Worm (Caenorhabditis elegans) whole organism, L1 larva: Measurements from ENCODE around the gene C05C8.7.

Experiments
- ama-1 ChIP-seq: fragments of 150-350 bp; optimal IDR thresholded peaks from 2 replicates; lab custom pipeline; 2014
- ceh-82 ChIP-seq, 3 experiments: fragments of 150-350 bp in 1 of 3; sonication (generic microtip) in 2 of 3; optimal IDR thresholded peaks; 2 replicates each; lab custom pipeline; 2014 to 2017; ENCODE audit warnings: missing biosample characterization in 3 of 3, missing genetic modification characterization in 3 of 3
- elt-3 ChIP-seq, 6 experiments: fragments of 150-350 bp in 1 of 6; sonication (generic microtip); optimal IDR thresholded peaks; 2 replicates each; lab custom pipeline; 2017 to 2018; ENCODE audit warnings: missing biosample characterization in 6 of 6, missing genetic modification characterization in 6 of 6, inconsistent platforms in 1 of 6
- hpl-2 ChIP-seq: fragments of 150-350 bp; optimal IDR thresholded peaks from 2 replicates; lab custom pipeline; 2014; ENCODE audit warnings: missing biosample characterization, missing genetic modification reagents, missing genetic modification characterization
- nhr-237 ChIP-seq: fragments of 150-350 bp; optimal IDR thresholded peaks from 2 replicates; lab custom pipeline; 2014; ENCODE audit warnings: missing biosample characterization, missing genetic modification characterization
- tbx-2 ChIP-seq: sonication (generic microtip); optimal IDR thresholded peaks from 2 replicates; lab custom pipeline; 2016; ENCODE audit warnings: missing genetic modification characterization, missing compliant biosample characterization

DNA sequence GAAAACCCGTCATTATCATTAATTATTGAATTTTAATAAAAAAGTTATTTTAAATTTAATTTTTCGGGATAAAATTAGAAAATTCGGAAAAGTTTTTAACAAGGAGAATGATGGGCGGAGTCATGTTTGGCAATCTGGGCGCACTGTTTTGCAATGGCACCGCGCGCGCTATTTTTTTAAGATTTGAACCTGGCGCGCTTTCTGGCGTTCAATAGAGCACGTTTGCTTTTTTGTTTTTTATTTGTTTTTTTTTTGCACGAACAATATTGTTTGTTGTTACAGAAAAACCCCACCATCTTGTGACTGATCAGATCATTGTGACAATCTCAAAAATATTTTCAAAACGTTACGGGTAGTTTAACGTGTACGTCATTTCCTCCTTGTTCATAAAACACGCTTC, 9.7 kb downstream of the C05C8.7 start, which contains the start of gene hyls-1:
- TF ChIP-seq ceh-82 (tag; optimal IDR thresholded peaks at IDR 0.05; lab: Kevin White, UChicago) (peak; percentile 62 to 92 (median 77)), ama-1 (no peak), tbx-2 (tag; lab: Kevin White, UChicago) (peak; percentile 88), elt-3 (tag; optimal IDR thresholded peaks at IDR 0.05; lab: Kevin White, UChicago) (peak in 2 of 6 experiments; percentile 65 to 85), nhr-237 (tag; lab: Kevin White, UChicago) (peak; percentile 51), hpl-2 (peak; percentile 75)
